Worm (Caenorhabditis elegans) whole organism, L4 larva: ENCODE measurements around the gene C17H12.8.

ENCODE experiments used
- aha-1 ChIP-seq: fragments of 150-350 bp; peaks from one replicate; lab custom pipeline; 2014; ENCODE audit warnings: missing biosample characterization, missing genetic modification characterization
- nhr-237 ChIP-seq: sonication (generic microtip); optimal IDR thresholded peaks from 2 replicates; lab custom pipeline; 2017; ENCODE audit warnings: missing biosample characterization, missing genetic modification characterization

ce11 chrIV:6852727-6853126 lies 34.2 kb downstream of the C17H12.8 start:
- no peak for TF ChIP-seq nhr-237 (tag; lab: Kevin White, UChicago)
- TF ChIP-seq aha-1 = no peak
